Fruit fly (Drosophila melanogaster): ENCODE data around the gene CG42300.

The CG42300 gene

DNA sequence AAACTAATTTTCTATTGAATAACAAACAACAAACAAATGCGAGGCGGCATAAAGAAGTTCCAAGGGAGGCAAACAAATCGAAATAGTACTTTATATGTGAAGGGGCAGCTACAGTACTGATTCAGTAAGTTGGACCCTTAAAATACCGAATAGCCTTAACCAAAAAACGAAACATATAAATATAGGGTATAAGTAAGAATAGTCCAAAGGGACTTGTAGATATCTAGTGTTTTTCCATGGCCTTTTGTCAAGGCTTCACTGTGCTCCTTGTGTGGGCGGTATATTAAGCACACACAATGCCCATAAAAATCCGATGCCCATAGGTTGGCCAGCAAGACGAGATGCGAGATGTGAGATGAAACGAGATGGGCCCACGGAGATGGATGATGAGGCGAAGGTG, 23.8 kb downstream of the CG42300 start (continued):
- no peak for TF ChIP-seq CG5953 (GFP tag; IDR thresholded peaks at IDR 0.05)
- TF ChIP-seq otp (GFP tag; IDR thresholded peaks at IDR 0.05) = peak; percentile 54; the same call in 1 of the 3 replicates
- TF ChIP-seq sens (GFP tag) = peak; percentile 86
- no peak for TF ChIP-seq gt (GFP tag; IDR thresholded peaks at IDR 0.05)
- TF ChIP-seq NfI (GFP tag; optimal IDR thresholded peaks at IDR 0.05) = peak; percentile 26
- no peak for TF ChIP-seq nau (GFP tag; optimal IDR thresholded peaks at IDR 0.05)
- no peak for TF ChIP-seq inv (GFP tag; IDR thresholded peaks at IDR 0.05; ENCODE audit: partially characterized antibody)
- TF ChIP-seq Hr3 (GFP tag; optimal IDR thresholded peaks at IDR 0.05) = no peak
- no peak for TF ChIP-seq TFAM (GFP tag; optimal IDR thresholded peaks at IDR 0.05)
- no peak for TF ChIP-seq CG3726 (GFP tag; IDR thresholded peaks at IDR 0.05)
- TF ChIP-seq sisA (GFP tag; IDR thresholded peaks at IDR 0.05) = peak; percentile 59; the same call in 1 of the 2 replicates
- TF ChIP-seq fu2 (GFP tag; optimal IDR thresholded peaks at IDR 0.05) = no peak
- TF ChIP-seq stwl (tag; optimal IDR thresholded peaks at IDR 0.05) = no peak
- peak; percentile 35 for TF ChIP-seq Hsf (GFP tag; optimal IDR thresholded peaks at IDR 0.05)
- TF ChIP-seq al (GFP tag; IDR thresholded peaks at IDR 0.05) = no peak
- no peak for TF ChIP-seq Bteb2 (GFP tag; optimal IDR thresholded peaks at IDR 0.05)
- peak; percentile 10 for TF ChIP-seq CG18262 (tag; optimal IDR thresholded peaks at IDR 0.05)
- TF ChIP-seq CG32767 (GFP tag; IDR thresholded peaks at IDR 0.05) = no peak
- no peak for TF ChIP-seq Awh (GFP tag; IDR thresholded peaks at IDR 0.05)
- TF ChIP-seq Ssrp (tag; optimal IDR thresholded peaks at IDR 0.05) = peak; percentile 19
- peak; percentile 47; the same call in 1 of the 2 replicates for TF ChIP-seq CG6689 (GFP tag; IDR thresholded peaks at IDR 0.05)
- TF ChIP-seq bigmax (GFP tag; optimal IDR thresholded peaks at IDR 0.05) = no peak
- TF ChIP-seq CG6272 (GFP tag; IDR thresholded peaks at IDR 0.05) = no peak
- no peak for TF ChIP-seq abd-A (tag; optimal IDR thresholded peaks at IDR 0.05)
- no peak for TF ChIP-seq sc (optimal IDR thresholded peaks at IDR 0.05)
- no peak for TF ChIP-seq sc (GFP tag; optimal IDR thresholded peaks at IDR 0.05)
- TF ChIP-seq zfh1 (GFP tag; IDR thresholded peaks at IDR 0.05) = peak; percentile 53; the same call in 1 of the 3 replicates
- TF ChIP-seq zen (tag; optimal IDR thresholded peaks at IDR 0.05) = no peak
- no peak for TF ChIP-seq ato (GFP tag; IDR thresholded peaks at IDR 0.05; ENCODE audit: partially characterized antibody)
- TF ChIP-seq lola (GFP tag; optimal IDR thresholded peaks at IDR 0.05) = no peak
- 0 out of 2 replicates have a peak, but pooled peaks have one; percentile 23 for TF ChIP-seq CG4730 (GFP tag; IDR thresholded peaks at IDR 0.05)
- TF ChIP-seq CTCF (GFP tag; optimal IDR thresholded peaks at IDR 0.05) = no peak
- TF ChIP-seq CG11723 (GFP tag; optimal IDR thresholded peaks at IDR 0.05) = no peak
- no peak for TF ChIP-seq CG2875 (GFP tag; optimal IDR thresholded peaks at IDR 0.05)
- no peak for TF ChIP-seq CG4424 (GFP tag; optimal IDR thresholded peaks at IDR 0.05)
- TF ChIP-seq jing (GFP tag; optimal IDR thresholded peaks at IDR 0.05) = no peak
- TF ChIP-seq dysf (GFP tag; IDR thresholded peaks at IDR 0.05) = peak; percentile 67
- TF ChIP-seq D19A (tag; optimal IDR thresholded peaks at IDR 0.05) = no peak
- no peak for TF ChIP-seq Doc2 (GFP tag; IDR thresholded peaks at IDR 0.05)
- peak; percentile 44 for TF ChIP-seq CG13424 (tag; optimal IDR thresholded peaks at IDR 0.05)
- no peak for TF ChIP-seq Oaz (GFP tag; IDR thresholded peaks at IDR 0.05)
- TF ChIP-seq ac (GFP tag; optimal IDR thresholded peaks at IDR 0.05) = no peak
- no peak for TF ChIP-seq CG30431 (GFP tag; optimal IDR thresholded peaks at IDR 0.05)
- TF ChIP-seq D19B (GFP tag; optimal IDR thresholded peaks at IDR 0.05) = no peak
- peak; percentile 39 for TF ChIP-seq Oli (tag; optimal IDR thresholded peaks at IDR 0.05)
- TF ChIP-seq croc (GFP tag; conservative IDR thresholded peaks at IDR 0.05) = no peak
- no peak for TF ChIP-seq toy (GFP tag; IDR thresholded peaks at IDR 0.05)
- no peak for TF ChIP-seq pzg (GFP tag; optimal IDR thresholded peaks at IDR 0.05)
- TF ChIP-seq p53 (GFP tag; optimal IDR thresholded peaks at IDR 0.05) = no peak
- TF ChIP-seq row (GFP tag; IDR thresholded peaks at IDR 0.05) = peak; percentile 68
- TF ChIP-seq esg (GFP tag; conservative IDR thresholded peaks at IDR 0.05) = 0 out of 2 replicates have a peak, but pooled peaks have one; percentile 6
- peak; percentile 20; the same call in 2 of the 3 replicates for TF ChIP-seq CG14050 (GFP tag; IDR thresholded peaks at IDR 0.05)

All from whole organism, embryonic.